Worm (Caenorhabditis elegans) whole organism, young adult: ENCODE results near the gene hmg-1.1.

Source experiments
- F23B12.7 ChIP-seq: sonication (generic microtip); optimal IDR thresholded peaks from 2 replicates; lab custom pipeline; 2017; ENCODE audit warnings: missing genetic modification characterization, mild to moderate bottlenecking, missing compliant biosample characterization, antibody characterized with exemption, moderate library complexity; ENCODE audit not compliant: insufficient read depth
- F33H1.4 ChIP-seq: fragments of 200-800 bp; sonication (Bioruptor generic); IDR thresholded peaks from 2 replicates; pipeline ENCODE4 v1.3.6; 2022; ENCODE audit warnings: missing genetic modification reagents, missing genetic modification characterization, missing compliant biosample characterization
- F55B11.4 ChIP-seq: sonication (generic microtip); optimal IDR thresholded peaks from 2 replicates; lab custom pipeline; 2016; ENCODE audit warnings: missing compliant biosample characterization, missing genetic modification characterization, borderline replicate concordance; ENCODE audit not compliant: insufficient read depth
- Y53F4B.3 ChIP-seq: fragments of 200-800 bp; sonication (Bioruptor generic); IDR thresholded peaks from 2 replicates; pipeline ENCODE4 v1.3.6; 2022; ENCODE audit warnings: missing genetic modification reagents, missing genetic modification characterization, missing compliant biosample characterization
- Y53G8AR.9 ChIP-seq: fragments of 200-800 bp; sonication (Bioruptor generic); conservative IDR thresholded peaks from 2 replicates; pipeline ENCODE4 v1.3.6; 2022; ENCODE audit warnings: missing genetic modification reagents, missing genetic modification characterization, missing compliant biosample characterization
- Y56A3A.18 ChIP-seq: fragments of 200-800 bp; sonication (Bioruptor generic); IDR thresholded peaks from 2 replicates; pipeline ENCODE4 v1.3.6; 2022; ENCODE audit warnings: missing genetic modification reagents, missing genetic modification characterization, missing compliant biosample characterization
- Y79H2A.3 ChIP-seq: fragments of 200-800 bp; sonication (Bioruptor generic); conservative IDR thresholded peaks from 2 replicates; pipeline ENCODE4 v1.3.6; 2022; ENCODE audit warnings: missing genetic modification reagents, missing genetic modification characterization, missing compliant biosample characterization
- Y95B8A.8 ChIP-seq: fragments of 200-800 bp; sonication (Bioruptor generic); IDR thresholded peaks from 2 replicates; pipeline ENCODE4 v1.3.6; 2022; ENCODE audit warnings: missing genetic modification reagents, missing genetic modification characterization, missing compliant biosample characterization
- ama-1 ChIP-seq, 3 experiments: fragments of 150-350 bp in 1 of 3; sonication (generic microtip) in 2 of 3; optimal IDR thresholded peaks; 2 replicates each; lab custom pipeline; 2014 to 2018; ENCODE audit warnings: missing biosample characterization in 2 of 3, missing genetic modification characterization in 2 of 3, missing genetic modification reagents in 2 of 3
- aptf-2 ChIP-seq: fragments of 200-800 bp; sonication (Bioruptor generic); conservative IDR thresholded peaks from 2 replicates; pipeline ENCODE4 v1.3.6; 2022; ENCODE audit warnings: missing genetic modification reagents, missing genetic modification characterization, missing compliant biosample characterization
- attf-3 ChIP-seq: fragments of 200-800 bp; sonication (Bioruptor generic); conservative IDR thresholded peaks from 2 replicates; pipeline ENCODE4 v1.3.6; 2022; ENCODE audit warnings: missing genetic modification reagents, missing genetic modification characterization, missing compliant biosample characterization
- bed-1 ChIP-seq: fragments of 200-800 bp; sonication (Bioruptor generic); IDR thresholded peaks from 2 replicates; pipeline ENCODE4 v1.3.6; 2022; ENCODE audit warnings: missing genetic modification reagents, missing genetic modification characterization, missing compliant biosample characterization
- ceh-27 ChIP-seq: fragments of 200-800 bp; sonication (Bioruptor generic); optimal IDR thresholded peaks from 2 replicates; lab custom pipeline; 2018; ENCODE audit warnings: mild to moderate bottlenecking, missing genetic modification characterization, moderate library complexity, missing compliant biosample characterization
- ceh-91 ChIP-seq: fragments of 200-800 bp; sonication (Bioruptor generic); IDR thresholded peaks from 2 replicates; pipeline ENCODE4 v1.3.6; 2022; ENCODE audit warnings: missing genetic modification reagents, missing genetic modification characterization, missing compliant biosample characterization
- chd-7 ChIP-seq: sonication (generic microtip); optimal IDR thresholded peaks from 2 replicates; lab custom pipeline; 2016; ENCODE audit warnings: mild to moderate bottlenecking, missing genetic modification characterization, moderate library complexity, missing compliant biosample characterization
- die-1 ChIP-seq: sonication (generic microtip); optimal IDR thresholded peaks from 2 replicates; lab custom pipeline; 2016; ENCODE audit warnings: missing genotype, mild to moderate bottlenecking, missing genetic modification characterization, missing compliant biosample characterization
- dox-1 ChIP-seq: fragments of 200-800 bp; sonication (Bioruptor generic); IDR thresholded peaks from 2 replicates; pipeline ENCODE4 v1.3.6; 2022; ENCODE audit warnings: missing genetic modification reagents, missing genetic modification characterization, missing compliant biosample characterization
- dpff-1 ChIP-seq: sonication (generic microtip); optimal IDR thresholded peaks from 2 replicates; lab custom pipeline; 2017; ENCODE audit warnings: mild to moderate bottlenecking, missing genetic modification characterization, missing compliant biosample characterization
- dpl-1 ChIP-seq: fragments of 150-350 bp; optimal IDR thresholded peaks from 2 replicates; lab custom pipeline; 2014; ENCODE audit warnings: missing biosample characterization, missing genetic modification reagents, missing genetic modification characterization
- egl-18 ChIP-seq: fragments of 200-800 bp; sonication (Bioruptor generic); IDR thresholded peaks from 2 replicates; pipeline ENCODE4 v1.3.6; 2022; ENCODE audit warnings: missing genetic modification reagents, missing genetic modification characterization, missing compliant biosample characterization
- egl-44 ChIP-seq: fragments of 200-800 bp; sonication (Bioruptor generic); IDR thresholded peaks from 2 replicates; pipeline ENCODE4 v1.3.6; 2022; ENCODE audit warnings: missing genetic modification reagents, missing genetic modification characterization, missing compliant biosample characterization
- egrh-3 ChIP-seq: fragments of 200-800 bp; sonication (Bioruptor generic); IDR thresholded peaks from 2 replicates; pipeline ENCODE4 v1.3.6; 2022; ENCODE audit warnings: missing genetic modification reagents, missing genetic modification characterization, missing compliant biosample characterization
- ekl-4 ChIP-seq: fragments of 200-800 bp; sonication (Bioruptor generic); IDR thresholded peaks from 2 replicates; pipeline ENCODE4 v1.3.6; 2022; ENCODE audit warnings: missing genetic modification reagents, missing genetic modification characterization, missing compliant biosample characterization
- hsf-1 ChIP-seq: fragments of 200-800 bp; sonication (Bioruptor generic); IDR thresholded peaks from 2 replicates; pipeline ENCODE4 v1.3.6; 2022; ENCODE audit warnings: missing genetic modification reagents, missing genetic modification characterization, missing compliant biosample characterization
- let-526 ChIP-seq: fragments of 200-800 bp; sonication (Bioruptor generic); IDR thresholded peaks from 2 replicates; pipeline ENCODE4 v1.3.6; 2022; ENCODE audit warnings: missing genetic modification reagents, missing genetic modification characterization, missing compliant biosample characterization
- lin-26 ChIP-seq: fragments of 200-800 bp; sonication (Bioruptor generic); IDR thresholded peaks from 2 replicates; pipeline ENCODE4 v1.3.6; 2022; ENCODE audit warnings: missing genetic modification reagents, missing genetic modification characterization, missing compliant biosample characterization
- lin-54 ChIP-seq: fragments of 200-800 bp; sonication (Bioruptor generic); optimal IDR thresholded peaks from 2 replicates; lab custom pipeline; 2018; ENCODE audit warnings: mild to moderate bottlenecking, missing genetic modification characterization, missing compliant biosample characterization
- madf-6 ChIP-seq: fragments of 200-800 bp; sonication (Bioruptor generic); IDR thresholded peaks from 2 replicates; pipeline ENCODE4 v1.3.6; 2022; ENCODE audit warnings: missing genetic modification reagents, missing genetic modification characterization, missing compliant biosample characterization
- mcd-1 ChIP-seq: fragments of 200-800 bp; sonication (Bioruptor generic); IDR thresholded peaks from 2 replicates; pipeline ENCODE4 v1.3.6; 2022; ENCODE audit warnings: missing genetic modification reagents, missing genetic modification characterization, missing compliant biosample characterization
- mel-28 ChIP-seq: sonication (generic microtip); optimal IDR thresholded peaks from 2 replicates; lab custom pipeline; 2016; ENCODE audit warnings: borderline replicate concordance, mild to moderate bottlenecking, missing genetic modification characterization, missing compliant biosample characterization
- mes-4 ChIP-seq: sonication (generic microtip); optimal IDR thresholded peaks from 2 replicates; lab custom pipeline; 2016; ENCODE audit warnings: missing genotype, missing genetic modification characterization, missing compliant biosample characterization
- nfya-1 ChIP-seq: sonication (generic microtip); optimal IDR thresholded peaks from 2 replicates; lab custom pipeline; 2017; ENCODE audit warnings: antibody characterized with exemption, missing compliant biosample characterization, missing genetic modification characterization, borderline replicate concordance; ENCODE audit not compliant: insufficient read depth
- nhr-120 ChIP-seq: fragments of 200-800 bp; sonication (Bioruptor generic); IDR thresholded peaks from 2 replicates; pipeline ENCODE4 v1.3.6; 2022; ENCODE audit warnings: missing genetic modification characterization, missing compliant biosample characterization
- nhr-80 ChIP-seq: sonication (generic microtip); optimal IDR thresholded peaks from 2 replicates; lab custom pipeline; 2016; ENCODE audit warnings: missing genetic modification characterization, missing compliant biosample characterization
- nhr-90 ChIP-seq: sonication (generic microtip); optimal IDR thresholded peaks from 2 replicates; lab custom pipeline; 2016; ENCODE audit warnings: missing genotype, mild to moderate bottlenecking, missing genetic modification characterization, missing compliant biosample characterization
- rcor-1 ChIP-seq: fragments of 200-800 bp; sonication (Bioruptor generic); IDR thresholded peaks from 2 replicates; pipeline ENCODE4 v1.3.6; 2022; ENCODE audit warnings: missing genetic modification reagents, missing genetic modification characterization, missing compliant biosample characterization
- sdz-38 ChIP-seq: sonication (generic microtip); optimal IDR thresholded peaks from 2 replicates; lab custom pipeline; 2016; ENCODE audit warnings: missing genotype, missing genetic modification characterization, missing compliant biosample characterization
- sea-2 ChIP-seq: fragments of 200-800 bp; sonication (Bioruptor generic); IDR thresholded peaks from 2 replicates; pipeline ENCODE4 v1.3.6; 2022; ENCODE audit warnings: missing genetic modification characterization, missing compliant biosample characterization
- snpc-1.1 ChIP-seq: sonication (generic microtip); optimal IDR thresholded peaks from 2 replicates; lab custom pipeline; 2017; ENCODE audit warnings: missing genetic modification characterization, mild to moderate bottlenecking, missing compliant biosample characterization, antibody characterized with exemption, moderate library complexity, missing genotype, missing genetic modification reagents; ENCODE audit not compliant: insufficient read depth
- snpc-1.3 ChIP-seq: sonication (generic microtip); optimal IDR thresholded peaks from 2 replicates; lab custom pipeline; 2017; ENCODE audit warnings: missing genetic modification characterization, mild to moderate bottlenecking, missing compliant biosample characterization, antibody characterized with exemption, moderate library complexity, missing genotype, missing genetic modification reagents; ENCODE audit not compliant: insufficient read depth
- snpc-3.4 ChIP-seq: sonication (generic microtip); optimal IDR thresholded peaks from 2 replicates; lab custom pipeline; 2017; ENCODE audit warnings: missing genetic modification characterization, mild to moderate bottlenecking, missing compliant biosample characterization, antibody characterized with exemption, moderate library complexity, missing genotype, missing genetic modification reagents
- tlf-1 ChIP-seq: fragments of 200-800 bp; sonication (Bioruptor generic); optimal IDR thresholded peaks from 2 replicates; lab custom pipeline; 2018; ENCODE audit warnings: mild to moderate bottlenecking, missing genetic modification characterization, missing compliant biosample characterization
- unc-130 ChIP-seq: sonication (generic microtip); optimal IDR thresholded peaks from 2 replicates; lab custom pipeline; 2016; ENCODE audit warnings: missing genetic modification reagents, missing genetic modification characterization, missing compliant biosample characterization
- zfh-2 ChIP-seq: fragments of 200-800 bp; sonication (Bioruptor generic); conservative IDR thresholded peaks from 2 replicates; pipeline ENCODE4 v1.3.6; 2022; ENCODE audit warnings: missing genetic modification reagents, missing genetic modification characterization, missing compliant biosample characterization
- ztf-22 ChIP-seq: fragments of 200-800 bp; sonication (Bioruptor generic); optimal IDR thresholded peaks from 2 replicates; lab custom pipeline; 2018; ENCODE audit warnings: mild to moderate bottlenecking, missing genetic modification characterization, moderate library complexity, missing compliant biosample characterization
- ztf-26 ChIP-seq: sonication (generic microtip); optimal IDR thresholded peaks from 2 replicates; lab custom pipeline; 2017; ENCODE audit warnings: missing genetic modification characterization, missing compliant biosample characterization
- ztf-28 ChIP-seq: fragments of 200-800 bp; sonication (Bioruptor generic); IDR thresholded peaks from 2 replicates; pipeline ENCODE4 v1.3.6; 2022; ENCODE audit warnings: missing genetic modification reagents, missing genetic modification characterization, missing compliant biosample characterization
- ztf-3 ChIP-seq: fragments of 200-800 bp; sonication (Bioruptor generic); optimal IDR thresholded peaks from 2 replicates; lab custom pipeline; 2018; ENCODE audit warnings: mild to moderate bottlenecking, missing genetic modification characterization, missing compliant biosample characterization

Gene hmg-1.1

ce11 chrII:14255850-14256249 is 5.4 kb downstream of the hmg-1.1 start (continued):
- TF ChIP-seq madf-6 (GFP tag; lab: Robert Waterston, UW) (no peak), egrh-3 (GFP tag; lab: Robert Waterston, UW) (no peak), snpc-1.3 (tag; lab: Kevin White, UChicago) (no peak), rcor-1 (GFP tag; lab: Robert Waterston, UW) (no peak), Y95B8A.8 (GFP tag; lab: Robert Waterston, UW) (no peak), F33H1.4 (no peak; the same call in 1 of the 2 replicates), Y53F4B.3 (GFP tag; lab: Robert Waterston, UW) (no peak), ztf-28 (GFP tag; lab: Robert Waterston, UW) (no peak), bed-1 (GFP tag; lab: Robert Waterston, UW) (no peak), dpff-1 (tag; lab: Kevin White, UChicago) (no peak), Y56A3A.18 (GFP tag; lab: Robert Waterston, UW) (no peak), dox-1 (GFP tag; lab: Robert Waterston, UW) (no peak; the same call in 1 of the 2 replicates), nhr-80 (no peak), ekl-4 (GFP tag; lab: Robert Waterston, UW) (0 out of 2 replicates have a peak, but pooled peaks have one; percentile 19), egl-18 (GFP tag; lab: Robert Waterston, UW) (no peak), egl-44 (GFP tag; lab: Robert Waterston, UW) (no peak), sea-2 (no peak), attf-3 (GFP tag; lab: Robert Waterston, UW) (no peak), sdz-38 (tag; lab: Kevin White, UChicago) (no peak), F55B11.4 (tag; lab: Kevin White, UChicago) (no peak), nfya-1 (tag; lab: Kevin White, UChicago) (no peak), mcd-1 (GFP tag; lab: Robert Waterston, UW) (no peak), die-1 (tag; lab: Kevin White, UChicago) (no peak), snpc-1.1 (tag; lab: Kevin White, UChicago) (no peak), ceh-27 (GFP tag; lab: Kevin White, UChicago) (no peak), lin-26 (GFP tag; lab: Robert Waterston, UW) (no peak), aptf-2 (no peak), ama-1 (optimal IDR thresholded peaks at IDR 0.05; lab: Kevin White, UChicago) (no peak), ama-1 (GFP tag; optimal IDR thresholded peaks at IDR 0.05; lab: Kevin White, UChicago) (no peak), nhr-120 (GFP tag; lab: Robert Waterston, UW) (no peak), mes-4 (tag; lab: Kevin White, UChicago) (no peak), ceh-91 (GFP tag; lab: Robert Waterston, UW) (0 out of 2 replicates have a peak, but pooled peaks have one; percentile 19), dpl-1 (GFP tag; lab: Kevin White, UChicago) (no peak), mel-28 (tag; lab: Kevin White, UChicago) (peak; percentile 26), Y79H2A.3 (GFP tag; lab: Robert Waterston, UW) (no peak), tlf-1 (GFP tag; lab: Kevin White, UChicago) (no peak), chd-7 (tag; lab: Kevin White, UChicago) (no peak), nhr-90 (tag; lab: Kevin White, UChicago) (no peak), hsf-1 (GFP tag; lab: Robert Waterston, UW) (no peak), unc-130 (GFP tag; lab: Kevin White, UChicago) (no peak), Y53G8AR.9 (GFP tag; lab: Robert Waterston, UW) (no peak), ztf-22 (GFP tag; lab: Kevin White, UChicago) (no peak), snpc-3.4 (tag; lab: Kevin White, UChicago) (no peak), ztf-3 (GFP tag; lab: Kevin White, UChicago) (no peak), lin-54 (GFP tag; lab: Kevin White, UChicago) (no peak), let-526 (GFP tag; lab: Robert Waterston, UW) (no peak), ztf-26 (no peak), zfh-2 (GFP tag; lab: Robert Waterston, UW) (no peak), F23B12.7 (tag; lab: Kevin White, UChicago) (no peak)
